Fruit fly (Drosophila melanogaster): Measurements from ENCODE around the gene CG32982.

The CG32982 gene

DNA sequence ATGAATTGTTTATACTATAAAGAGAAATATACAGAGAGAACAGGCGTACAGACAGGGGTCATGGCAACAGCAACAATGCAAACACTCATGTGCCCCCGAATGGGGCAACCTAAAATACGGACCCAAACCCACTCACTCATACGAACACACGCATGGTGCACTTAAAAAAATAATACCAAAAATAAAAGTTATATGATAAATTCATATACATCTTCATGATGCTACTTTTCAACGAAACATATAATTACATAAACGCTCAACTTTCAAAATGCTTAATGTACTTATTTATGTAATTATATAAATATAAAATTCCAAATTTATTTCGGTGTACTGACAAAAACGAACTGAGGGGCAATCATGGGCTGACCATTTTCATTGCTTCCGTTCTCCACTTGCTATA lies 7.6 kb downstream of the CG32982 start (continued):
- TF ChIP-seq Ssrp (tag; optimal IDR thresholded peaks at IDR 0.05) (peak; percentile 84), B-H2 (GFP tag; optimal IDR thresholded peaks at IDR 0.05) (no peak), CG16815 (GFP tag; optimal IDR thresholded peaks at IDR 0.05) (peak; percentile 60), ERR (GFP tag; optimal IDR thresholded peaks at IDR 0.05) (no peak), Eip74EF (GFP tag; optimal IDR thresholded peaks at IDR 0.05) (peak in 1 of 2 experiments; percentile 79), CG8359 (GFP tag; optimal IDR thresholded peaks at IDR 0.05; ENCODE audit: borderline replicate concordance) (peak; percentile 23), wor (GFP tag; IDR thresholded peaks at IDR 0.05) (peak; percentile 53; the same call in 1 of the 2 replicates), sd (tag; optimal IDR thresholded peaks at IDR 0.05) (peak; percentile 27), CG4328 (GFP tag; optimal IDR thresholded peaks at IDR 0.05) (peak; percentile 28), CG2678 (tag; optimal IDR thresholded peaks at IDR 0.05) (peak; percentile 85), mam (GFP tag; optimal IDR thresholded peaks at IDR 0.05) (no peak), CG31224 (GFP tag; IDR thresholded peaks at IDR 0.05) (0 out of 2 replicates have a peak, but pooled peaks have one; percentile 19), unpg (GFP tag; optimal IDR thresholded peaks at IDR 0.05) (peak; percentile 88), dan (GFP tag; IDR thresholded peaks at IDR 0.05) (no peak), CG15479 (GFP tag; optimal IDR thresholded peaks at IDR 0.05) (no peak), zfh2 (GFP tag; optimal IDR thresholded peaks at IDR 0.05) (no peak), vnd (GFP tag; IDR thresholded peaks at IDR 0.05; ENCODE audit: partially characterized antibody) (no peak), Optix (GFP tag; IDR thresholded peaks at IDR 0.05) (no peak), Ets65A (GFP tag) (no peak), CG18764 (GFP tag; optimal IDR thresholded peaks at IDR 0.05) (peak; percentile 33), CG6854 (GFP tag; optimal IDR thresholded peaks at IDR 0.05) (no peak), Chrac-16 (GFP tag; optimal IDR thresholded peaks at IDR 0.05) (peak; percentile 55), slbo (GFP tag; IDR thresholded peaks at IDR 0.05) (peak; percentile 45), CG17912 (GFP tag; optimal IDR thresholded peaks at IDR 0.05) (no peak), CG12391 (tag; optimal IDR thresholded peaks at IDR 0.05) (peak; percentile 90), Ravus (GFP tag; IDR thresholded peaks at IDR 0.05) (no peak), CG42726 (GFP tag; IDR thresholded peaks at IDR 0.05; ENCODE audit: partially characterized antibody) (no peak), corto (GFP tag; optimal IDR thresholded peaks at IDR 0.05) (no peak), CG8388 (GFP tag; optimal IDR thresholded peaks at IDR 0.05) (peak; percentile 88), pnt (GFP tag; optimal IDR thresholded peaks at IDR 0.05) (no peak), chinmo (GFP tag; IDR thresholded peaks at IDR 0.05; ENCODE audit: partially characterized antibody) (no peak), CG4404 (GFP tag; IDR thresholded peaks at IDR 0.05) (peak; percentile 38; the same call in 1 of the 2 replicates), bowl (GFP tag; IDR thresholded peaks at IDR 0.05) (no peak), CG3407 (GFP tag; optimal IDR thresholded peaks at IDR 0.05) (peak; percentile 65), grau (tag; optimal IDR thresholded peaks at IDR 0.05) (peak; percentile 80), CG17829 (tag; optimal IDR thresholded peaks at IDR 0.05) (peak; percentile 88), CG6683 (GFP tag; optimal IDR thresholded peaks at IDR 0.05) (peak; percentile 32), so (GFP tag; IDR thresholded peaks at IDR 0.05) (peak; percentile 59; the same call in 1 of the 3 replicates), ap (GFP tag; IDR thresholded peaks at IDR 0.05) (peak; percentile 57), Hsf (GFP tag; optimal IDR thresholded peaks at IDR 0.05) (no peak), Hmr (GFP tag; optimal IDR thresholded peaks at IDR 0.05) (peak; percentile 50), Dbx (GFP tag; IDR thresholded peaks at IDR 0.05) (no peak), CG18476 (GFP tag; optimal IDR thresholded peaks at IDR 0.05) (peak; percentile 40), CG31365 (tag; optimal IDR thresholded peaks at IDR 0.05) (no peak), sim (GFP tag; IDR thresholded peaks at IDR 0.05) (peak; percentile 63; the same call in 1 of the 2 replicates), Dad (GFP tag; optimal IDR thresholded peaks at IDR 0.05) (no peak), CG15514 (GFP tag; optimal IDR thresholded peaks at IDR 0.05) (no peak), CG12299 (tag; optimal IDR thresholded peaks at IDR 0.05) (peak; percentile 60), fd3F (GFP tag; optimal IDR thresholded peaks at IDR 0.05) (peak; percentile 30), CG14441 (GFP tag; IDR thresholded peaks at IDR 0.05) (no peak; the same call in 1 of the 2 replicates)

Data from whole organism, embryonic.